Fruit fly (Drosophila melanogaster) whole organism, prepupa: ENCODE data around the gene Marcal1.

Experiments
- Blimp-1 ChIP-seq: fragments of 200-800 bp; sonication (Bioruptor generic); optimal IDR thresholded peaks from 3 replicates; lab custom pipeline; 2017; ENCODE audit warnings: missing biosample characterization, missing genetic modification characterization, mild to moderate bottlenecking, moderate library complexity, missing genetic modification reagents
- CG10631 ChIP-seq: fragments of 200-800 bp; sonication (Bioruptor generic); optimal IDR thresholded peaks from 2 replicates; lab custom pipeline; 2016; ENCODE audit warnings: missing biosample characterization, missing genetic modification characterization
- CG10669 ChIP-seq: fragments of 200-800 bp; sonication (Bioruptor generic); optimal IDR thresholded peaks from 3 replicates; lab custom pipeline; 2018; ENCODE audit warnings: missing biosample characterization, mild to moderate bottlenecking, missing genetic modification characterization, moderate library complexity
- CG11294 ChIP-seq: fragments of 200-800 bp; sonication (Bioruptor generic); IDR thresholded peaks from 2 replicates; pipeline ENCODE4 v1.3.6; 2022; ENCODE audit warnings: missing biosample characterization, missing genetic modification characterization
- CG11762 ChIP-seq: fragments of 200-800 bp; sonication (Bioruptor generic); optimal IDR thresholded peaks from 3 replicates; lab custom pipeline; 2016; ENCODE audit warnings: missing biosample characterization, missing genetic modification characterization; ENCODE audit not compliant: insufficient read depth
- CG11902 ChIP-seq: fragments of 200-800 bp; sonication (Bioruptor generic); optimal IDR thresholded peaks from 3 replicates; lab custom pipeline; 2016; ENCODE audit warnings: missing biosample characterization, missing genetic modification characterization
- CG15336 ChIP-seq: fragments of 200-800 bp; sonication (Bioruptor generic); IDR thresholded peaks from 2 replicates; pipeline ENCODE4 v1.3.6; 2022; ENCODE audit warnings: missing biosample characterization, missing genetic modification characterization
- CG1621 ChIP-seq: fragments of 200-800 bp; sonication (Bioruptor generic); optimal IDR thresholded peaks from 3 replicates; lab custom pipeline; 2018; ENCODE audit warnings: missing biosample characterization, mild to moderate bottlenecking, missing genetic modification characterization
- CG16779 ChIP-seq: fragments of 200-800 bp; sonication (Bioruptor generic); optimal IDR thresholded peaks from 3 replicates; lab custom pipeline; 2017; ENCODE audit warnings: missing biosample characterization, mild to moderate bottlenecking, missing genetic modification characterization
- CG3032 ChIP-seq: fragments of 200-800 bp; optimal IDR thresholded peaks from 2 replicates; lab custom pipeline; 2019; ENCODE audit warnings: missing biosample characterization, mild to moderate bottlenecking, missing genetic modification characterization, moderate library complexity
- CG32006 ChIP-seq: fragments of 200-800 bp; sonication (Bioruptor generic); optimal IDR thresholded peaks from 3 replicates; lab custom pipeline; 2017; ENCODE audit warnings: missing biosample characterization, mild to moderate bottlenecking, missing genetic modification characterization
- CG34406 ChIP-seq: fragments of 200-800 bp; sonication (Bioruptor generic); optimal IDR thresholded peaks from 3 replicates; lab custom pipeline; 2016; ENCODE audit warnings: missing biosample characterization, missing genetic modification characterization
- CG4318 ChIP-seq: fragments of 200-800 bp; sonication (Bioruptor generic); optimal IDR thresholded peaks from 3 replicates; lab custom pipeline; 2017; ENCODE audit warnings: missing biosample characterization, mild to moderate bottlenecking, missing genetic modification characterization
- CG6163 ChIP-seq: fragments of 200-800 bp; sonication (Bioruptor generic); IDR thresholded peaks from 3 replicates; pipeline ENCODE4 v1.3.6; 2022; ENCODE audit warnings: missing biosample characterization, missing genetic modification characterization
- CG6276 ChIP-seq: fragments of 200-800 bp; sonication (Bioruptor generic); optimal IDR thresholded peaks from 2 replicates; lab custom pipeline; 2017; ENCODE audit warnings: missing biosample characterization, mild to moderate bottlenecking, missing genetic modification characterization
- CG6792 ChIP-seq: fragments of 200-800 bp; sonication (Bioruptor generic); optimal IDR thresholded peaks from 3 replicates; lab custom pipeline; 2016; ENCODE audit warnings: missing biosample characterization, missing genetic modification characterization
- CG6808 ChIP-seq: fragments of 200-800 bp; sonication (Bioruptor generic); optimal IDR thresholded peaks from 3 replicates; lab custom pipeline; 2017; ENCODE audit warnings: missing biosample characterization, missing genetic modification characterization, mild to moderate bottlenecking, moderate library complexity, missing genetic modification reagents
- CG7368 ChIP-seq: fragments of 200-800 bp; sonication (Bioruptor generic); optimal IDR thresholded peaks from 3 replicates; lab custom pipeline; 2016; ENCODE audit warnings: missing biosample characterization, missing genetic modification characterization
- CG8119 ChIP-seq: fragments of 200-800 bp; sonication (Bioruptor generic); IDR thresholded peaks from 3 replicates; pipeline ENCODE4 v1.3.6; 2022; ENCODE audit warnings: missing biosample characterization, missing genetic modification characterization
- CG9139 ChIP-seq: fragments of 200-800 bp; sonication (Bioruptor generic); optimal IDR thresholded peaks from 3 replicates; lab custom pipeline; 2017; ENCODE audit warnings: missing biosample characterization, mild to moderate bottlenecking, missing genetic modification characterization
- Eip75B ChIP-seq: fragments of 200-800 bp; sonication (Bioruptor generic); optimal IDR thresholded peaks from 3 replicates; lab custom pipeline; 2016; ENCODE audit warnings: missing biosample characterization, missing genetic modification characterization
- Eip93F ChIP-seq: fragments of 200-800 bp; sonication (Bioruptor generic); optimal IDR thresholded peaks from 2 replicates; lab custom pipeline; 2016; ENCODE audit warnings: missing biosample characterization, mild to moderate bottlenecking, missing genetic modification characterization
- Ets96B ChIP-seq: fragments of 200-800 bp; optimal IDR thresholded peaks from 2 replicates; lab custom pipeline; 2019; ENCODE audit warnings: missing biosample characterization, mild to moderate bottlenecking, missing genetic modification characterization, moderate library complexity
- Gug ChIP-seq: fragments of 200-800 bp; sonication (Bioruptor generic); IDR thresholded peaks from 2 replicates; pipeline ENCODE4 v1.3.6; 2022; ENCODE audit warnings: missing biosample characterization, missing genetic modification characterization
- Hr38 ChIP-seq: sonication (Bioruptor generic); optimal IDR thresholded peaks from 2 replicates; lab custom pipeline; 2016; ENCODE audit warnings: missing biosample characterization, missing genetic modification characterization
- Hr39 ChIP-seq: fragments of 200-800 bp; sonication (Bioruptor generic); optimal IDR thresholded peaks from 2 replicates; lab custom pipeline; 2016; ENCODE audit warnings: missing biosample characterization, missing genetic modification characterization
- Hr4 ChIP-seq: fragments of 200-800 bp; sonication (Bioruptor generic); optimal IDR thresholded peaks from 3 replicates; lab custom pipeline; 2016; ENCODE audit warnings: missing biosample characterization, missing genetic modification characterization
- Lpt ChIP-seq: fragments of 200-800 bp; sonication (Bioruptor generic); optimal IDR thresholded peaks from 3 replicates; lab custom pipeline; 2016; ENCODE audit warnings: missing biosample characterization, missing genetic modification characterization
- Met ChIP-seq: fragments of 200-800 bp; sonication (Bioruptor generic); optimal IDR thresholded peaks from 3 replicates; lab custom pipeline; 2016; ENCODE audit warnings: missing biosample characterization, missing genetic modification characterization
- Sox102F ChIP-seq: fragments of 200-800 bp; sonication (Bioruptor generic); optimal IDR thresholded peaks from 2 replicates; lab custom pipeline; 2016; ENCODE audit warnings: missing biosample characterization, mild to moderate bottlenecking, missing genetic modification characterization
- Sox15 ChIP-seq: fragments of 200-800 bp; sonication (Bioruptor generic); optimal IDR thresholded peaks from 3 replicates; lab custom pipeline; 2016; ENCODE audit warnings: missing biosample characterization, missing genetic modification characterization
- achi ChIP-seq: fragments of 200-800 bp; sonication (Bioruptor generic); optimal IDR thresholded peaks from 3 replicates; lab custom pipeline; 2016; ENCODE audit warnings: missing biosample characterization, missing genetic modification characterization
- acj6 ChIP-seq: fragments of 200-800 bp; sonication (Bioruptor generic); optimal IDR thresholded peaks from 3 replicates; lab custom pipeline; 2016; ENCODE audit warnings: missing biosample characterization, missing genetic modification characterization
- cyc ChIP-seq: fragments of 200-800 bp; sonication (Bioruptor generic); optimal IDR thresholded peaks from 3 replicates; lab custom pipeline; 2016; ENCODE audit warnings: missing biosample characterization, missing genetic modification characterization
- dac ChIP-seq: fragments of 200-800 bp; sonication (Bioruptor generic); optimal IDR thresholded peaks from 2 replicates; lab custom pipeline; 2017; ENCODE audit warnings: missing biosample characterization, mild to moderate bottlenecking, missing genetic modification characterization
- dsx ChIP-seq: fragments of 200-800 bp; optimal IDR thresholded peaks from 3 replicates; lab custom pipeline; 2019; ENCODE audit warnings: missing biosample characterization, mild to moderate bottlenecking, missing genetic modification characterization, moderate library complexity; ENCODE audit not compliant: poor library complexity, severe bottlenecking
- esn ChIP-seq: fragments of 200-800 bp; sonication (Bioruptor generic); optimal IDR thresholded peaks from 2 replicates; lab custom pipeline; 2016; ENCODE audit warnings: missing biosample characterization, mild to moderate bottlenecking, missing genetic modification characterization, moderate library complexity
- fd59A ChIP-seq: fragments of 200-800 bp; sonication (Bioruptor generic); optimal IDR thresholded peaks from 2 replicates; lab custom pipeline; 2017; ENCODE audit warnings: missing biosample characterization, mild to moderate bottlenecking, missing genetic modification characterization, missing genetic modification reagents
- fd85E ChIP-seq: fragments of 200-800 bp; sonication (Bioruptor generic); optimal IDR thresholded peaks from 3 replicates; lab custom pipeline; 2016; ENCODE audit warnings: missing biosample characterization, missing genetic modification characterization
- net ChIP-seq: fragments of 200-800 bp; sonication (Bioruptor generic); optimal IDR thresholded peaks from 3 replicates; lab custom pipeline; 2016; ENCODE audit warnings: missing biosample characterization, missing genetic modification characterization
- pdm3 ChIP-seq: fragments of 200-800 bp; sonication (Bioruptor generic); optimal IDR thresholded peaks from 3 replicates; lab custom pipeline; 2016; ENCODE audit warnings: missing biosample characterization, missing genetic modification characterization
- salr ChIP-seq, 2 experiments: fragments of 200-800 bp; sonication (Bioruptor generic); optimal IDR thresholded peaks; 3 replicates each; lab custom pipeline; 2016 to 2018; ENCODE audit warnings: missing biosample characterization in 2 of 2, missing genetic modification characterization in 2 of 2, mild to moderate bottlenecking in 1 of 2
- spab ChIP-seq: fragments of 200-800 bp; sonication (Bioruptor generic); optimal IDR thresholded peaks from 2 replicates; lab custom pipeline; 2017; ENCODE audit warnings: missing biosample characterization, mild to moderate bottlenecking, missing genetic modification characterization, missing genetic modification reagents
- topi ChIP-seq: fragments of 200-800 bp; sonication (Bioruptor generic); optimal IDR thresholded peaks from 3 replicates; lab custom pipeline; 2016; ENCODE audit warnings: missing biosample characterization, missing genetic modification characterization
- vri ChIP-seq: fragments of 200-800 bp; sonication (Bioruptor generic); optimal IDR thresholded peaks from 3 replicates; lab custom pipeline; 2016; ENCODE audit warnings: missing biosample characterization, mild to moderate bottlenecking, missing genetic modification characterization

The Marcal1 gene

DNA sequence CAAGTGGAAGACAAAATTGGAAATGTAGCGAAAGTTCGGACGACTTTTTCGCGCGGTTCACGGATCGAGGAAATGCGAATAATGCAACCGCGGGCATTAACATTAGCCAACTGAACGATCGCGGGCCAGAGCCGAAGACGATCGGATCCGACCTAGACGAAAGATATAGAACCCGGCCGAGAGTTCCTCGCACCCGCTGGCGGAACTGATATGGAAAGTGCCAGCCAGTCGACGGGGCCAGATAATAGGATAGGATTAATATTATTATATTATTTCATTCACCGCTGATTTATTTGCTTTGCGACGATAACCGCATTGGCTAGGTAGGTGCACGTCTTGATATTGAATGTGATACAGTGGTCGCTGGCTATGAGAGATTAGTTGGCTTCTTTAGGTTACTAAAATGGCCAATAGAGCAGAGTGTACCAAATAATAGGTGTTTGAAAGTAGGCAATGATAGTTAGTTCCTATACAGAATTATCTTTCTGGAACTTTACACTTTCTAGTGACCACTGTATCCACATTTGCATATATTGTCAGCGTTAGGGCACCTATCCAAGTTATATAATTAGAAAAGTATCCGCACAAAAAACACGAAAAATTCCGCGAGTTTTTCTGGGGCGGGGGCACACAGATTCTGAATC lies 44.2 kb downstream of the Marcal1 start (continued):
- peak; percentile 45 for TF ChIP-seq CG4318 (GFP tag; lab: Kevin White, UChicago)
- TF ChIP-seq CG16779 (tag; lab: Kevin White, UChicago): peak; percentile 56
- TF ChIP-seq CG6792 (GFP tag; lab: Kevin White, UChicago): peak; percentile 34
- TF ChIP-seq salr (GFP tag; optimal IDR thresholded peaks at IDR 0.05; lab: Kevin White, UChicago): peak; percentile 54 to 64
- TF ChIP-seq fd59A (GFP tag; lab: Kevin White, UChicago): peak; percentile 57
- TF ChIP-seq net (GFP tag; lab: Kevin White, UChicago): peak; percentile 67
- TF ChIP-seq Hr4: peak; percentile 87
- TF ChIP-seq CG9139 (GFP tag; lab: Kevin White, UChicago): no peak
- TF ChIP-seq Hr38 (GFP tag; lab: Kevin White, UChicago): no peak
- peak; percentile 75 for TF ChIP-seq Hr39
- peak; percentile 46 for TF ChIP-seq dac (GFP tag; lab: Kevin White, UChicago)
- peak; percentile 77 for TF ChIP-seq acj6
- TF ChIP-seq, all 60 proteins: peak for 52

DNA sequence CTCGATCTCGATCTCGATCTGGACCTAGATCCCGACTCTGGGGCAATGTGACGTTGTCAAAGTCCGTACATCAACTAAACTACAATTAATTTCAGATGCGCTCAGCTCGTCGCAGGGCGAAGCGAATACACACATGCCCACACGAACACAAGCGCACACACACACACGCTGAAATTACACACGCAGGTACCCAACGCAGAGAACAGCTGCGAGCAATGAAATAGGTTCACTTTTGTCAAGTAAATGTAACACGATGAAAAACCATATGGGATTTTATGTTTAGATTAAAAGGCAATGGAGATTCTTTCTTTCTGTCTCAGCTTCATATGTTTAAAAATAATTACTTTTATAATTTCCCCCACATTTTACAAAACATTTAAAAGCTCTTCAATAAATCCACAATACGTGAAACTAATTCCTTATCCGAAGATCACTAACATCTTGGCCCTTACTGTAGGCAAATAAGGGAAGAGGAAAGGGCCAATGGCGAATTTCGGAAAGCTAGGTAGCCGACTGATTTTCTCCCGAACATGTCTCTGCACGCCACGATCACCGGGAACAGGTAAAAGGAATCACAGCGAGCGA lies 45.1 kb downstream of the Marcal1 start:
- TF ChIP-seq CG3032 (tag; lab: Kevin White, UChicago) (peak; percentile 88), Blimp-1 (GFP tag; lab: Kevin White, UChicago) (peak; percentile 57), achi (GFP tag; lab: Kevin White, UChicago) (peak; percentile 73), dsx (peak; percentile 83), Eip75B (peak; percentile 80), CG34406 (GFP tag; lab: Kevin White, UChicago) (peak; percentile 80), spab (GFP tag; lab: Kevin White, UChicago) (peak; percentile 84), CG32006 (GFP tag; lab: Kevin White, UChicago) (peak; percentile 70), CG7368 (GFP tag; lab: Kevin White, UChicago) (peak; percentile 73), Sox15 (GFP tag; lab: Kevin White, UChicago) (peak; percentile 64), topi (peak; percentile 88), CG11294 (peak; percentile 64), esn (GFP tag; lab: Kevin White, UChicago) (peak; percentile 94), cyc (GFP tag; lab: Kevin White, UChicago) (peak; percentile 75), acj6 (peak; percentile 84), CG6808 (GFP tag; lab: Kevin White, UChicago) (peak; percentile 91), Hr4 (peak; percentile 73), fd59A (GFP tag; lab: Kevin White, UChicago) (peak; percentile 88), pdm3 (GFP tag; lab: Kevin White, UChicago) (peak; percentile 88), Ets96B (tag; lab: Kevin White, UChicago) (peak; percentile 87), dac (GFP tag; lab: Kevin White, UChicago) (peak; percentile 2), CG6163 (GFP tag; lab: Robert Waterston, UW) (peak; percentile 85), Sox102F (peak; percentile 86), CG6792 (GFP tag; lab: Kevin White, UChicago) (peak; percentile 87), vri (GFP tag; lab: Kevin White, UChicago) (peak; percentile 88), CG8119 (GFP tag; lab: Robert Waterston, UW) (peak; percentile 82), CG4318 (GFP tag; lab: Kevin White, UChicago) (peak; percentile 45), CG15336 (GFP tag; lab: Robert Waterston, UW) (peak; percentile 87), CG11902 (GFP tag; lab: Kevin White, UChicago) (peak; percentile 67), CG10669 (GFP tag; lab: Kevin White, UChicago) (peak; percentile 83), CG11762 (GFP tag; lab: Kevin White, UChicago) (peak; percentile 72), CG10631 (peak; percentile 78), CG6276 (GFP tag; lab: Kevin White, UChicago) (peak; percentile 62), CG9139 (GFP tag; lab: Kevin White, UChicago) (peak; percentile 77), Met (peak; percentile 85), CG16779 (tag; lab: Kevin White, UChicago) (peak; percentile 67), salr (GFP tag; optimal IDR thresholded peaks at IDR 0.05; lab: Kevin White, UChicago) (peak; percentile 70 to 82), Eip93F (GFP tag; lab: Kevin White, UChicago) (peak; percentile 63), Gug (GFP tag; lab: Robert Waterston, UW) (peak; percentile 75), CG1621 (tag; lab: Kevin White, UChicago) (peak; percentile 64), Lpt (GFP tag; lab: Kevin White, UChicago) (peak; percentile 46), net (GFP tag; lab: Kevin White, UChicago) (peak; percentile 74), fd85E (GFP tag; lab: Kevin White, UChicago) (peak; percentile 60)
